Worm (Caenorhabditis elegans) whole organism, late embryonic: ENCODE measurements around the gene bus-19.

Source experiments
- K02D7.2 ChIP-seq: sonication (generic microtip); optimal IDR thresholded peaks from 2 replicates; lab custom pipeline; 2017; ENCODE audit warnings: mild to moderate bottlenecking, missing genetic modification characterization, missing compliant biosample characterization
- ceh-22 ChIP-seq: sonication (generic microtip); optimal IDR thresholded peaks from 2 replicates; lab custom pipeline; 2017; ENCODE audit warnings: missing biosample characterization, missing genetic modification characterization
- ceh-9 ChIP-seq: sonication (generic microtip); optimal IDR thresholded peaks from 2 replicates; lab custom pipeline; 2016; ENCODE audit warnings: mild to moderate bottlenecking, missing genetic modification characterization, inconsistent platforms, missing compliant biosample characterization
- hlh-6 ChIP-seq: sonication (generic microtip); optimal IDR thresholded peaks from 2 replicates; lab custom pipeline; 2016; ENCODE audit warnings: missing genotype, missing genetic modification characterization, missing compliant biosample characterization
- hlh-8 ChIP-seq: sonication (generic microtip); optimal IDR thresholded peaks from 2 replicates; lab custom pipeline; 2016; ENCODE audit warnings: missing genotype, missing genetic modification characterization, missing compliant biosample characterization
- nhr-11 ChIP-seq: fragments of 150-350 bp; optimal IDR thresholded peaks from 2 replicates; lab custom pipeline; 2014; ENCODE audit warnings: missing biosample characterization, missing genetic modification characterization
- unc-55 ChIP-seq: sonication (generic microtip); optimal IDR thresholded peaks from 2 replicates; lab custom pipeline; 2017; ENCODE audit warnings: missing biosample characterization, missing genetic modification reagents, missing genetic modification characterization

ce11 chrV:12895772-12896171 lies 23.9 kb downstream of the bus-19 start, which contains the start of gene ttbk-7:
- TF ChIP-seq nhr-11 (tag; lab: Kevin White, UChicago) (no peak), ceh-22 (tag; lab: Kevin White, UChicago) (no peak), ceh-9 (no peak), hlh-6 (tag; lab: Kevin White, UChicago) (no peak), K02D7.2 (tag; lab: Kevin White, UChicago) (no peak), hlh-8 (tag; lab: Kevin White, UChicago) (peak; percentile 33), unc-55 (no peak)
